Worm (Caenorhabditis elegans) whole organism, L3 larva: ENCODE measurements around the gene nas-21.

ENCODE experiments used
- R02D3.7 ChIP-seq: fragments of 150-350 bp; optimal IDR thresholded peaks from 2 replicates; lab custom pipeline; 2014; ENCODE audit warnings: missing biosample characterization, missing genetic modification characterization
- ZK546.5 ChIP-seq: sonication (generic microtip); optimal IDR thresholded peaks from 2 replicates; lab custom pipeline; 2017; ENCODE audit warnings: missing biosample characterization, missing genetic modification characterization
- aly-2 ChIP-seq: fragments of 150-350 bp; optimal IDR thresholded peaks from 2 replicates; lab custom pipeline; 2014; ENCODE audit warnings: missing biosample characterization, missing genetic modification characterization
- ama-1 ChIP-seq: fragments of 150-350 bp; optimal IDR thresholded peaks from 2 replicates; lab custom pipeline; 2018
- ceh-28 ChIP-seq: fragments of 150-350 bp; optimal IDR thresholded peaks from 2 replicates; lab custom pipeline; 2014; ENCODE audit warnings: missing biosample characterization, missing genetic modification reagents, missing genetic modification characterization
- ceh-9 ChIP-seq: sonication (generic microtip); optimal IDR thresholded peaks from 2 replicates; lab custom pipeline; 2018; ENCODE audit warnings: missing biosample characterization, missing genetic modification characterization
- daf-12 ChIP-seq: fragments of 150-350 bp; optimal IDR thresholded peaks from 2 replicates; lab custom pipeline; 2014; ENCODE audit warnings: missing biosample characterization, missing genetic modification reagents, missing genetic modification characterization
- egl-27 ChIP-seq: sonication (generic microtip); optimal IDR thresholded peaks from 4 replicates; lab custom pipeline; 2017; ENCODE audit warnings: missing biosample characterization, missing genetic modification reagents, missing genetic modification characterization
- egl-5 ChIP-seq: fragments of 150-350 bp; optimal IDR thresholded peaks from 2 replicates; lab custom pipeline; 2017; ENCODE audit warnings: missing biosample characterization, missing genetic modification reagents, missing genetic modification characterization, inconsistent platforms
- elt-1 ChIP-seq: fragments of 150-350 bp; optimal IDR thresholded peaks from 2 replicates; lab custom pipeline; 2014; ENCODE audit warnings: missing biosample characterization, missing genetic modification characterization
- elt-2 ChIP-seq: sonication (generic microtip); optimal IDR thresholded peaks from 2 replicates; lab custom pipeline; 2016; ENCODE audit warnings: missing genetic modification reagents, mild to moderate bottlenecking, missing genetic modification characterization, missing compliant biosample characterization
- elt-3 ChIP-seq, 3 experiments: fragments of 150-350 bp in 1 of 3; sonication (generic microtip) in 2 of 3; optimal IDR thresholded peaks; 2 replicates in 2 of 3; 4 replicates in 1 of 3; lab custom pipeline; 2014 to 2017; ENCODE audit warnings: missing biosample characterization in 3 of 3, missing genetic modification characterization in 3 of 3
- eor-1 ChIP-seq, 2 experiments: fragments of 150-350 bp; optimal IDR thresholded peaks; 2 replicates each; lab custom pipeline; 2014 to 2018; ENCODE audit warnings: missing biosample characterization in 2 of 2, missing genetic modification characterization in 2 of 2
- hmg-11 ChIP-seq: sonication (generic microtip); optimal IDR thresholded peaks from 2 replicates; lab custom pipeline; 2016; ENCODE audit warnings: missing genetic modification characterization, missing compliant biosample characterization
- jun-1 ChIP-seq: fragments of 150-350 bp; optimal IDR thresholded peaks from 2 replicates; lab custom pipeline; 2014; ENCODE audit warnings: missing biosample characterization, missing genetic modification reagents, missing genetic modification characterization
- lin-15B ChIP-seq: fragments of 150-350 bp; optimal IDR thresholded peaks from 2 replicates; lab custom pipeline; 2014; ENCODE audit warnings: missing biosample characterization, missing genetic modification characterization
- lin-39 ChIP-seq: fragments of 150-350 bp; optimal IDR thresholded peaks from 2 replicates; lab custom pipeline; 2018; ENCODE audit warnings: missing biosample characterization, missing genetic modification reagents, missing genetic modification characterization
- lsy-12 ChIP-seq: sonication (generic microtip); optimal IDR thresholded peaks from 2 replicates; lab custom pipeline; 2016; ENCODE audit warnings: mild to moderate bottlenecking, missing genetic modification characterization, missing compliant biosample characterization
- mdl-1 ChIP-seq: fragments of 150-350 bp; optimal IDR thresholded peaks from 2 replicates; lab custom pipeline; 2014; ENCODE audit warnings: missing biosample characterization, missing genetic modification characterization
- nfya-1 ChIP-seq: sonication (generic microtip); optimal IDR thresholded peaks from 2 replicates; lab custom pipeline; 2017; ENCODE audit warnings: missing genetic modification characterization, mild to moderate bottlenecking, missing compliant biosample characterization, antibody characterized with exemption, moderate library complexity; ENCODE audit not compliant: insufficient read depth
- nhr-11 ChIP-seq: fragments of 150-350 bp; optimal IDR thresholded peaks from 2 replicates; lab custom pipeline; 2014; ENCODE audit warnings: missing biosample characterization, missing genetic modification characterization
- nhr-12 ChIP-seq: fragments of 150-350 bp; optimal IDR thresholded peaks from 2 replicates; lab custom pipeline; 2014; ENCODE audit warnings: missing biosample characterization, missing genetic modification characterization
- nhr-23 ChIP-seq: fragments of 150-350 bp; optimal IDR thresholded peaks from 2 replicates; lab custom pipeline; 2014; ENCODE audit warnings: missing biosample characterization, missing genetic modification reagents, missing genetic modification characterization
- nhr-237 ChIP-seq: fragments of 150-350 bp; optimal IDR thresholded peaks from 2 replicates; lab custom pipeline; 2014; ENCODE audit warnings: missing biosample characterization, missing genetic modification characterization
- nhr-25 ChIP-seq: sonication (generic microtip); optimal IDR thresholded peaks from 2 replicates; lab custom pipeline; 2017; ENCODE audit warnings: missing biosample characterization, missing genetic modification characterization
- nhr-28 ChIP-seq: fragments of 150-350 bp; optimal IDR thresholded peaks from 2 replicates; lab custom pipeline; 2014; ENCODE audit warnings: missing biosample characterization, missing genetic modification characterization
- nhr-43 ChIP-seq: sonication (generic microtip); optimal IDR thresholded peaks from 2 replicates; lab custom pipeline; 2016; ENCODE audit warnings: mild to moderate bottlenecking, missing genetic modification characterization, missing compliant biosample characterization; ENCODE audit not compliant: poor library complexity, severe bottlenecking
- nhr-67 ChIP-seq: fragments of 150-350 bp; optimal IDR thresholded peaks from 2 replicates; lab custom pipeline; 2014; ENCODE audit warnings: missing biosample characterization, missing genetic modification characterization
- nhr-76 ChIP-seq: fragments of 150-350 bp; sonication (generic microtip); optimal IDR thresholded peaks from 5 replicates; lab custom pipeline; 2014; ENCODE audit warnings: missing biosample characterization, missing genetic modification characterization
- pha-4 ChIP-seq: fragments of 150-350 bp; optimal IDR thresholded peaks from 2 replicates; lab custom pipeline; 2014; ENCODE audit warnings: missing biosample characterization, missing genetic modification reagents, missing genetic modification characterization
- pqm-1 ChIP-seq: fragments of 150-350 bp; optimal IDR thresholded peaks from 2 replicates; lab custom pipeline; 2017; ENCODE audit warnings: missing biosample characterization, missing genetic modification characterization, inconsistent platforms
- sea-2 ChIP-seq: fragments of 150-350 bp; sonication (generic microtip); optimal IDR thresholded peaks from 4 replicates; lab custom pipeline; 2014; ENCODE audit warnings: missing biosample characterization, missing genetic modification reagents, missing genetic modification characterization
- snpc-4 ChIP-seq: fragments of 150-350 bp; optimal IDR thresholded peaks from 2 replicates; lab custom pipeline; 2014; ENCODE audit warnings: missing biosample characterization, missing genetic modification characterization
- tbx-2 ChIP-seq: sonication (generic microtip); optimal IDR thresholded peaks from 2 replicates; lab custom pipeline; 2016; ENCODE audit warnings: mild to moderate bottlenecking, missing genetic modification characterization, missing compliant biosample characterization
- unc-39 ChIP-seq: sonication (generic microtip); optimal IDR thresholded peaks from 4 replicates; lab custom pipeline; 2017; ENCODE audit warnings: missing biosample characterization, missing genetic modification characterization
- unc-62 ChIP-seq: fragments of 150-350 bp; sonication (generic microtip); optimal IDR thresholded peaks from 4 replicates; lab custom pipeline; 2014; ENCODE audit warnings: missing biosample characterization, missing genetic modification reagents, missing genetic modification characterization
- ztf-4 ChIP-seq: fragments of 150-350 bp; optimal IDR thresholded peaks from 2 replicates; lab custom pipeline; 2014; ENCODE audit warnings: missing biosample characterization, missing genetic modification characterization

The nas-21 gene

ce11 chrV:11496283-11496682 lies 23.9 kb downstream of the nas-21 start, which contains the start of gene htrl-1:
htrl-1 (minus strand) TSS chrV:11496383.
- TF ChIP-seq tbx-2 (tag; lab: Kevin White, UChicago) (no peak), pha-4 (tag; lab: Kevin White, UChicago) (peak; percentile 10), nhr-67 (tag; lab: Kevin White, UChicago) (no peak), daf-12 (tag; lab: Kevin White, UChicago) (no peak), R02D3.7 (tag; lab: Kevin White, UChicago) (no peak), egl-5 (tag; lab: Kevin White, UChicago) (no peak), unc-39 (no peak), nhr-25 (tag; lab: Kevin White, UChicago) (no peak)

ce11 chrV:11497475-11497874 lies 25.1 kb downstream of the nas-21 start:
- TF ChIP-seq egl-5 (tag; lab: Kevin White, UChicago) (no peak), ceh-28 (tag; lab: Kevin White, UChicago) (no peak), eor-1 (tag; optimal IDR thresholded peaks at IDR 0.05; lab: Kevin White, UChicago) (no peak), unc-62 (GFP tag; lab: Kevin White, UChicago) (no peak), elt-2 (tag; lab: Kevin White, UChicago) (no peak), nhr-67 (tag; lab: Kevin White, UChicago) (no peak), elt-3 (tag; optimal IDR thresholded peaks at IDR 0.05; lab: Kevin White, UChicago) (no peak), nhr-12 (tag; lab: Kevin White, UChicago) (no peak), sea-2 (no peak), nhr-23 (tag; lab: Kevin White, UChicago) (no peak), pha-4 (tag; lab: Kevin White, UChicago) (no peak), aly-2 (no peak), mdl-1 (tag; lab: Kevin White, UChicago) (no peak), jun-1 (tag; lab: Kevin White, UChicago) (no peak), ztf-4 (tag; lab: Kevin White, UChicago) (no peak), R02D3.7 (tag; lab: Kevin White, UChicago) (no peak)

ce11 chrV:11499786-11500185 lies 27.4 kb downstream of the nas-21 start:
- TF ChIP-seq ZK546.5, result no peak
- TF ChIP-seq sea-2, result no peak
- TF ChIP-seq nhr-11 (tag; lab: Kevin White, UChicago), result no peak
- TF ChIP-seq egl-27 (tag; lab: Kevin White, UChicago), result no peak
- TF ChIP-seq eor-1 (tag; optimal IDR thresholded peaks at IDR 0.05; lab: Kevin White, UChicago), result no peak
- no peak for TF ChIP-seq ceh-28 (tag; lab: Kevin White, UChicago)
- TF ChIP-seq ceh-9 (tag; lab: Kevin White, UChicago), result no peak
- TF ChIP-seq egl-5 (tag; lab: Kevin White, UChicago), result no peak
- no peak for TF ChIP-seq nhr-25 (tag; lab: Kevin White, UChicago)
- no peak for TF ChIP-seq lsy-12 (tag; lab: Kevin White, UChicago)
- no peak for TF ChIP-seq hmg-11 (tag; lab: Kevin White, UChicago)
- no peak for TF ChIP-seq nhr-23 (tag; lab: Kevin White, UChicago)
- TF ChIP-seq daf-12 (tag; lab: Kevin White, UChicago), result no peak
- TF ChIP-seq pqm-1 (tag; lab: Kevin White, UChicago), result no peak
- no peak for TF ChIP-seq nhr-76 (tag; lab: Kevin White, UChicago)
- no peak for TF ChIP-seq lin-39 (tag; lab: Kevin White, UChicago)
- TF ChIP-seq snpc-4 (tag; lab: Kevin White, UChicago), result no peak
- TF ChIP-seq elt-1, result no peak

- TF ChIP-seq egl-5 (tag; lab: Kevin White, UChicago) (no peak), elt-2 (tag; lab: Kevin White, UChicago) (peak; percentile 25)
Measured at ce11 chrV:11500980-11501379, 28.6 kb downstream of the nas-21 start.

- TF ChIP-seq nhr-237 (tag; lab: Kevin White, UChicago) (no peak), mdl-1 (tag; lab: Kevin White, UChicago) (no peak), unc-62 (GFP tag; lab: Kevin White, UChicago) (no peak), eor-1 (tag; optimal IDR thresholded peaks at IDR 0.05; lab: Kevin White, UChicago) (no peak), nhr-28 (tag; lab: Kevin White, UChicago) (no peak), aly-2 (no peak), nhr-43 (peak; percentile 24), lin-15B (tag; lab: Kevin White, UChicago) (peak; percentile 27), lin-39 (tag; lab: Kevin White, UChicago) (no peak), R02D3.7 (tag; lab: Kevin White, UChicago) (no peak), daf-12 (tag; lab: Kevin White, UChicago) (no peak), pqm-1 (tag; lab: Kevin White, UChicago) (no peak), ama-1 (lab: Kevin White, UChicago) (no peak), nhr-12 (tag; lab: Kevin White, UChicago) (no peak), nhr-67 (tag; lab: Kevin White, UChicago) (no peak), nfya-1 (tag; lab: Kevin White, UChicago) (peak; percentile 100), ZK546.5 (no peak)
Measured at ce11 chrV:11503081-11503751, 30.9 kb downstream of the nas-21 start, which contains the start of gene C55A6.12. C55A6.12 (minus strand) TSS chrV:11503131.
